Fruit fly (Drosophila melanogaster) whole organism, embryonic: ENCODE data around the gene Col4a1.

Experiments used
- Asciz ChIP-seq: fragments of 200-800 bp; sonication (Bioruptor generic); optimal IDR thresholded peaks from 2 replicates; lab custom pipeline; 2017; ENCODE audit warnings: missing biosample characterization, mild to moderate bottlenecking, missing genetic modification characterization, missing genetic modification reagents
- Atf3 ChIP-seq: fragments of 200-800 bp; sonication (Bioruptor generic); optimal IDR thresholded peaks from 3 replicates; lab custom pipeline; 2016; ENCODE audit warnings: missing biosample characterization, missing genetic modification characterization
- Awh ChIP-seq: fragments of 200-800 bp; sonication (Bioruptor generic); IDR thresholded peaks from 2 replicates; pipeline ENCODE4, ENCODE4 v1.3.6; 2022; ENCODE audit warnings: missing biosample characterization, missing genetic modification characterization
- CG10543 ChIP-seq: fragments of 200-800 bp; sonication (Bioruptor generic); optimal IDR thresholded peaks from 3 replicates; lab custom pipeline; 2017; ENCODE audit warnings: missing biosample characterization, mild to moderate bottlenecking, missing genetic modification characterization, moderate library complexity
- CG11093 ChIP-seq: fragments of 200-800 bp; sonication (Bioruptor generic); IDR thresholded peaks from 3 replicates; pipeline ENCODE4 v1.3.6; 2022; ENCODE audit warnings: missing biosample characterization, missing genetic modification characterization
- CG11723 ChIP-seq: fragments of 200-800 bp; sonication (Bioruptor generic); optimal IDR thresholded peaks from 2 replicates; lab custom pipeline; 2017; ENCODE audit warnings: missing biosample characterization, mild to moderate bottlenecking, missing genetic modification characterization
- CG13287 ChIP-seq: fragments of 200-800 bp; sonication (Bioruptor generic); IDR thresholded peaks from 2 replicates; pipeline ENCODE4 v1.3.6; 2022; ENCODE audit warnings: missing biosample characterization, missing genetic modification characterization; ENCODE audit not compliant: partially characterized antibody
- CG15011 ChIP-seq: fragments of 200-800 bp; sonication (Bioruptor generic); optimal IDR thresholded peaks from 3 replicates; lab custom pipeline; 2018; ENCODE audit warnings: missing biosample characterization, mild to moderate bottlenecking, missing genetic modification characterization
- CG15696 ChIP-seq: fragments of 200-800 bp; sonication (Bioruptor generic); optimal IDR thresholded peaks from 2 replicates; lab custom pipeline; 2019; ENCODE audit warnings: missing biosample characterization, mild to moderate bottlenecking, missing genetic modification characterization, moderate library complexity
- CG1602 ChIP-seq: fragments of 200-800 bp; sonication (Bioruptor generic); optimal IDR thresholded peaks from 3 replicates; lab custom pipeline; 2016; ENCODE audit warnings: missing biosample characterization, missing genetic modification characterization
- CG16813 ChIP-seq: fragments of 200-800 bp; sonication (Bioruptor generic); IDR thresholded peaks from 3 replicates; pipeline ENCODE4 v1.3.6; 2022; ENCODE audit warnings: missing biosample characterization, missing genetic modification characterization; ENCODE audit not compliant: partially characterized antibody
- CG17385 ChIP-seq: fragments of 200-800 bp; sonication (Bioruptor generic); optimal IDR thresholded peaks from 3 replicates; lab custom pipeline; 2018; ENCODE audit warnings: missing biosample characterization, mild to moderate bottlenecking, missing genetic modification characterization
- CG17802 ChIP-seq: fragments of 200-800 bp; sonication (Bioruptor generic); optimal IDR thresholded peaks from 2 replicates; lab custom pipeline; 2018; ENCODE audit warnings: missing biosample characterization, mild to moderate bottlenecking, missing genetic modification characterization, moderate library complexity
- CG18764 ChIP-seq: fragments of 200-800 bp; sonication (Bioruptor generic); optimal IDR thresholded peaks from 3 replicates; lab custom pipeline; 2016; ENCODE audit warnings: missing biosample characterization, missing genetic modification characterization
- CG3407 ChIP-seq: fragments of 200-800 bp; sonication (Bioruptor generic); optimal IDR thresholded peaks from 2 replicates; lab custom pipeline; 2018; ENCODE audit warnings: missing biosample characterization, mild to moderate bottlenecking, missing genetic modification characterization
- CG5953 ChIP-seq: fragments of 200-800 bp; sonication (Bioruptor generic); IDR thresholded peaks from 2 replicates; pipeline ENCODE4 v1.3.6; 2022; ENCODE audit warnings: missing biosample characterization, missing genetic modification characterization
- CG6791 ChIP-seq: fragments of 200-800 bp; sonication (Bioruptor generic); IDR thresholded peaks from 3 replicates; pipeline ENCODE4 v1.3.6; 2022; ENCODE audit warnings: missing biosample characterization, missing genetic modification characterization; ENCODE audit not compliant: partially characterized antibody
- CG7357 ChIP-seq: fragments of 200-800 bp; sonication (Bioruptor generic); IDR thresholded peaks from 3 replicates; pipeline ENCODE4 v1.3.6; 2022; ENCODE audit warnings: missing biosample characterization, missing genetic modification characterization
- CG7786 ChIP-seq: fragments of 200-800 bp; sonication (Bioruptor generic); optimal IDR thresholded peaks from 2 replicates; lab custom pipeline; 2016; ENCODE audit warnings: missing biosample characterization, missing genetic modification characterization
- D19A ChIP-seq: fragments of 200-800 bp; optimal IDR thresholded peaks from 3 replicates; lab custom pipeline; 2019; ENCODE audit warnings: missing biosample characterization, mild to moderate bottlenecking, missing genetic modification characterization, moderate library complexity
- Dek ChIP-seq: fragments of 200-800 bp; sonication (Bioruptor generic); optimal IDR thresholded peaks from 3 replicates; lab custom pipeline; 2019; ENCODE audit warnings: missing biosample characterization, mild to moderate bottlenecking, missing genetic modification characterization, moderate library complexity
- Dfd ChIP-seq, 2 experiments: fragments of >200 bp; optimal IDR thresholded peaks; 2 replicates each; lab custom pipeline; 2017; ENCODE audit warnings: missing biosample characterization in 2 of 2, missing genetic modification characterization in 2 of 2
- Dll ChIP-seq: fragments of 200-800 bp; sonication (Bioruptor generic); IDR thresholded peaks from 4 replicates; pipeline ENCODE4 v1.3.6; 2022; ENCODE audit warnings: missing biosample characterization, missing genetic modification characterization; ENCODE audit not compliant: partially characterized antibody
- E2f1 ChIP-seq: fragments of 200-800 bp; sonication (Bioruptor generic); IDR thresholded peaks from 2 replicates; pipeline ENCODE4 v1.3.6; 2022; ENCODE audit warnings: missing biosample characterization, missing genetic modification characterization
- HLHmδ ChIP-seq: fragments of 200-800 bp; sonication (Bioruptor generic); optimal IDR thresholded peaks from 2 replicates; lab custom pipeline; 2018; ENCODE audit warnings: missing biosample characterization, mild to moderate bottlenecking, missing genetic modification characterization, moderate library complexity
- Neu2 ChIP-seq: fragments of 200-800 bp; sonication (Bioruptor generic); optimal IDR thresholded peaks from 3 replicates; lab custom pipeline; 2016; ENCODE audit warnings: missing biosample characterization, missing genetic modification characterization, borderline replicate concordance
- Rfx ChIP-seq: fragments of 200-800 bp; sonication (Bioruptor generic); IDR thresholded peaks from 2 replicates; pipeline ENCODE4 v1.3.6; 2022; ENCODE audit warnings: missing biosample characterization, missing genetic modification characterization
- Rx ChIP-seq: fragments of 200-800 bp; sonication (Bioruptor generic); IDR thresholded peaks from 2 replicates; pipeline ENCODE4 v1.3.6; 2022; ENCODE audit warnings: missing biosample characterization, missing genetic modification characterization
- Sox102F ChIP-seq: fragments of 200-800 bp; sonication (Bioruptor generic); optimal IDR thresholded peaks from 2 replicates; lab custom pipeline; 2018; ENCODE audit warnings: missing biosample characterization, mild to moderate bottlenecking, missing genetic modification characterization, moderate library complexity
- Sry-δ ChIP-seq: fragments of 200-800 bp; sonication (Bioruptor generic); optimal IDR thresholded peaks from 2 replicates; lab custom pipeline; 2016; ENCODE audit warnings: missing biosample characterization, missing genetic modification characterization
- Tbp ChIP-seq: fragments of >200 bp; optimal IDR thresholded peaks from 2 replicates; lab custom pipeline; 2018; ENCODE audit warnings: missing biosample characterization, missing genetic modification characterization
- Vsx1 ChIP-seq: fragments of 200-800 bp; sonication (Bioruptor generic); optimal IDR thresholded peaks from 2 replicates; lab custom pipeline; 2017; ENCODE audit warnings: missing biosample characterization, mild to moderate bottlenecking, missing genetic modification characterization, missing genetic modification reagents
- az2 ChIP-seq: fragments of 200-800 bp; sonication (Bioruptor generic); optimal IDR thresholded peaks from 3 replicates; lab custom pipeline; 2016; ENCODE audit warnings: missing biosample characterization, missing genetic modification characterization
- caup ChIP-seq: fragments of 200-800 bp; sonication (Bioruptor generic); optimal IDR thresholded peaks from 3 replicates; lab custom pipeline; 2017; ENCODE audit warnings: missing biosample characterization, mild to moderate bottlenecking, missing genetic modification characterization, moderate library complexity; ENCODE audit not compliant: severe bottlenecking
- dmrt11E ChIP-seq: fragments of 200-800 bp; sonication (Bioruptor generic); optimal IDR thresholded peaks from 3 replicates; lab custom pipeline; 2018; ENCODE audit warnings: missing biosample characterization, mild to moderate bottlenecking, missing genetic modification characterization, moderate library complexity
- fd3F ChIP-seq: fragments of 200-800 bp; sonication (Bioruptor generic); optimal IDR thresholded peaks from 2 replicates; lab custom pipeline; 2018; ENCODE audit warnings: missing biosample characterization, mild to moderate bottlenecking, missing genetic modification characterization, moderate library complexity
- fd64A ChIP-seq: fragments of 200-800 bp; sonication (Bioruptor generic); optimal IDR thresholded peaks from 3 replicates; lab custom pipeline; 2018; ENCODE audit warnings: missing biosample characterization, mild to moderate bottlenecking, missing genetic modification characterization
- gce ChIP-seq: fragments of 200-800 bp; sonication (Bioruptor generic); IDR thresholded peaks from 3 replicates; pipeline ENCODE4 v1.3.6; 2022; ENCODE audit warnings: missing biosample characterization, missing genetic modification characterization
- hth ChIP-seq: fragments of >200 bp; optimal IDR thresholded peaks from 2 replicates; lab custom pipeline; 2017; ENCODE audit warnings: inconsistent platforms
- mam ChIP-seq: fragments of 200-800 bp; sonication (Bioruptor generic); optimal IDR thresholded peaks from 3 replicates; lab custom pipeline; 2016; ENCODE audit warnings: missing biosample characterization, missing genetic modification characterization
- mld ChIP-seq: fragments of 200-800 bp; sonication (Bioruptor generic); IDR thresholded peaks from 3 replicates; pipeline ENCODE4 v1.3.6; 2022; ENCODE audit warnings: missing biosample characterization, missing genetic modification characterization; ENCODE audit not compliant: partially characterized antibody
- oc ChIP-seq: fragments of 200-800 bp; sonication (Bioruptor generic); optimal IDR thresholded peaks from 2 replicates; lab custom pipeline; 2018; ENCODE audit warnings: missing biosample characterization, mild to moderate bottlenecking, missing genetic modification characterization, moderate library complexity
- phol ChIP-seq: fragments of 200-800 bp; sonication (Bioruptor generic); optimal IDR thresholded peaks from 3 replicates; lab custom pipeline; 2018; ENCODE audit warnings: missing biosample characterization, mild to moderate bottlenecking, missing genetic modification characterization, moderate library complexity
- pnt ChIP-seq: fragments of 200-800 bp; sonication (Bioruptor generic); optimal IDR thresholded peaks from 3 replicates; lab custom pipeline; 2016; ENCODE audit warnings: missing biosample characterization, missing genetic modification characterization
- shn ChIP-seq: fragments of 200-800 bp; sonication (Bioruptor generic); optimal IDR thresholded peaks from 3 replicates; lab custom pipeline; 2016; ENCODE audit warnings: missing biosample characterization, missing genetic modification characterization
- sisA ChIP-seq: fragments of 200-800 bp; sonication (Bioruptor generic); IDR thresholded peaks from 2 replicates; pipeline ENCODE4 v1.3.6; 2022; ENCODE audit warnings: missing biosample characterization, missing genetic modification characterization
- sqz ChIP-seq: fragments of 200-800 bp; sonication (Bioruptor generic); optimal IDR thresholded peaks from 3 replicates; lab custom pipeline; 2018; ENCODE audit warnings: missing biosample characterization, mild to moderate bottlenecking, missing genetic modification characterization
- stwl ChIP-seq: fragments of 200-800 bp; sonication (Bioruptor generic); optimal IDR thresholded peaks from 3 replicates; lab custom pipeline; 2018; ENCODE audit warnings: missing biosample characterization, mild to moderate bottlenecking, missing genetic modification characterization, moderate library complexity
- tna ChIP-seq: fragments of 200-800 bp; sonication (Bioruptor generic); IDR thresholded peaks from 2 replicates; pipeline ENCODE4 v1.3.6; 2022; ENCODE audit warnings: missing biosample characterization, missing genetic modification characterization; ENCODE audit not compliant: partially characterized antibody
- twi ChIP-seq: fragments of 200-800 bp; optimal IDR thresholded peaks from 2 replicates; lab custom pipeline; 2019; ENCODE audit warnings: missing biosample characterization, mild to moderate bottlenecking, missing genetic modification characterization, moderate library complexity

The Col4a1 gene

DNA sequence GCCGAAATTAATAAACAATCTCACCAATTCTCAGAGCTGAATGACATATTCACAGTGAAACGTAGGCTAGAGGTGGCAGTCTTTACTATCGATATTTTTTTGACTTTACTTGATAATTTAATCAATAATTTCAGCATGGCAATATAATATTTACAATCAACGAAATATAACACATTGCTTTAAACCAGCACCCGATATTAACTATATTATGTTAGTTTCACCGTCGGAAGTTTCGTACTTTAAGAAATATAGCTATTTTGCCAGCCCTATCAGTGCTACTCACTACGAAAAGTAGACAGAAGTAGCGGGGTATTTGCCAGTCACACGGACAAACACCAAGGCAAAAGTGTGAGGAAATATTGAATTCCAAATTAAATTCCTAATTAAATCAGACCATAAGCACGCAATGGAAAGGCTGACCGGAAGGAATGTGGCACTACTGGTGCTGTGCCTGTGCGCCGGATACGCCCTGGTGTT is 18.6 kb upstream of the Col4a1 start, which contains the start of the genes CG31917, Tfb5 and SelT (continued):
- TF ChIP-seq Atf3 (GFP tag; lab: Kevin White, UChicago) (no peak), Neu2 (GFP tag; lab: Kevin White, UChicago) (no peak), CG13287 (GFP tag; lab: Robert Waterston, UW) (peak; percentile 85), mam (peak; percentile 68), CG5953 (no peak), caup (GFP tag; lab: Kevin White, UChicago) (no peak), fd64A (GFP tag; lab: Kevin White, UChicago) (no peak), CG3407 (GFP tag; lab: Kevin White, UChicago) (no peak), stwl (tag; lab: Kevin White, UChicago) (peak; percentile 49), E2f1 (GFP tag; lab: Robert Waterston, UW) (no peak), HLHmδ (GFP tag; lab: Kevin White, UChicago) (no peak), CG7357 (no peak), gce (no peak), Tbp (GFP tag; lab: Kevin White, UChicago) (no peak), fd3F (GFP tag; lab: Kevin White, UChicago) (peak; percentile 54), Dfd (GFP tag; optimal IDR thresholded peaks at IDR 0.05; lab: Kevin White, UChicago) (no peak), phol (tag; lab: Kevin White, UChicago) (peak; percentile 70), dmrt11E (tag; lab: Kevin White, UChicago) (peak; percentile 52), sisA (GFP tag; lab: Robert Waterston, UW) (peak; percentile 59; the same call in 1 of the 2 replicates), Sox102F (peak; percentile 51), az2 (GFP tag; lab: Kevin White, UChicago) (peak; percentile 36), CG11093 (no peak), pnt (GFP tag; lab: Kevin White, UChicago) (no peak), CG16813 (GFP tag; lab: Robert Waterston, UW) (peak; percentile 81), Dek (tag; lab: Kevin White, UChicago) (peak; percentile 45), CG11723 (GFP tag; lab: Kevin White, UChicago) (no peak), CG15011 (GFP tag; lab: Kevin White, UChicago) (no peak), D19A (tag; lab: Kevin White, UChicago) (no peak), CG1602 (GFP tag; lab: Kevin White, UChicago) (peak; percentile 55), CG17802 (peak; percentile 36), Rfx (GFP tag; lab: Robert Waterston, UW) (peak; percentile 80), Asciz (no peak), Sry-δ (GFP tag; lab: Kevin White, UChicago) (peak; percentile 91), Rx (GFP tag; lab: Robert Waterston, UW) (no peak), twi (peak; percentile 50), mld (GFP tag; lab: Robert Waterston, UW) (no peak), CG18764 (GFP tag; lab: Kevin White, UChicago) (no peak), CG17385 (peak; percentile 20), Dll (GFP tag; lab: Robert Waterston, UW) (peak; percentile 89), Vsx1 (GFP tag; lab: Kevin White, UChicago) (no peak), Awh (GFP tag; lab: Robert Waterston, UW) (no peak), hth (no peak), oc (tag; lab: Kevin White, UChicago) (no peak), CG10543 (GFP tag; lab: Kevin White, UChicago) (peak; percentile 29), CG15696 (tag; lab: Kevin White, UChicago) (peak; percentile 50), CG6791 (peak; percentile 57; the same call in 2 of the 3 replicates), tna (no peak), shn (GFP tag; lab: Kevin White, UChicago) (peak; percentile 49), sqz (GFP tag; lab: Kevin White, UChicago) (no peak), CG7786 (GFP tag; lab: Kevin White, UChicago) (peak; percentile 39)
